Worm (Caenorhabditis elegans): Measurements from ENCODE around the gene F52E1.5.

F52E1.5 gene

DNA sequence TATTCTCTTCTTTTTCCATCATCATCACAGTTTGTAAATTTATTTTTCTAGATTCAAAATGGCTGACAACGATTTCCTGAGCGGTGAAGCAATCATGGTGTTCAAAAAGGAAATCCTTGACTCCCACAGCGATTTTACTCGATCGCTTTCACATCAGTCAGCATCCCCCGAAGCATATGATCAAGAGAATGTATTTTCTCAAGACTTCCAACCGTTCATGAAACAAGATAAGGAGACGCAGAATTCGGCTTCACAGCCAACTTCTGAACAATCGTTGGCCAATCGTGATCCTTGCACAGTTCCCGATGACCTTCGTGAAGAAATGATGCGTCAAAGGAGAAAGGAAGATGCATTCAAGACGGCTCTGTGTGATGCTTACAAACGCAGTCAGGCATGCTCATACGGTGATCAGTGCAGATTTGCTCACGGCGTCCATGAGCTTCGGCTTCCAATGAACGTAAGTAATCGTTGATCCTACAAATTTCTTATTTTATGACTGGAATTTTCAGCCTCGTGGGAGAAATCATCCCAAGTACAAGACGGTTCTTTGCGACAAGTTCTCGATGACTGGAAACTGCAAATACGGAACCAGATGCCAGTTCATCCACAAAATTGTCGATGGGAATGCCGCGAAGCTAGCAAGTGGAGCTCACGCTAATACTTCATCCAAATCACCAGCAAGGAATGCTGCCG, 34.9 kb downstream of the F52E1.5 start, which contains the start of gene pos-1:
TSS of gene pos-1 (plus strand) at position 51 of the 693 bp plus-strand sequence.
- TF ChIP-seq skn-1 (tag; optimal IDR thresholded peaks at IDR 0.05), result no peak
- TF ChIP-seq ceh-16 (tag; optimal IDR thresholded peaks at IDR 0.05), result no peak
- TF ChIP-seq elt-2 (tag; optimal IDR thresholded peaks at IDR 0.05), result no peak
- no peak for TF ChIP-seq fkh-10 (GFP tag; optimal IDR thresholded peaks at IDR 0.05)
- TF ChIP-seq lsy-12 (tag; optimal IDR thresholded peaks at IDR 0.05), result no peak
- no peak for TF ChIP-seq nhr-76 (tag; optimal IDR thresholded peaks at IDR 0.05)
- TF ChIP-seq nhr-23 (tag; optimal IDR thresholded peaks at IDR 0.05), result no peak
- TF ChIP-seq nhr-25 (tag; optimal IDR thresholded peaks at IDR 0.05), result no peak

DNA sequence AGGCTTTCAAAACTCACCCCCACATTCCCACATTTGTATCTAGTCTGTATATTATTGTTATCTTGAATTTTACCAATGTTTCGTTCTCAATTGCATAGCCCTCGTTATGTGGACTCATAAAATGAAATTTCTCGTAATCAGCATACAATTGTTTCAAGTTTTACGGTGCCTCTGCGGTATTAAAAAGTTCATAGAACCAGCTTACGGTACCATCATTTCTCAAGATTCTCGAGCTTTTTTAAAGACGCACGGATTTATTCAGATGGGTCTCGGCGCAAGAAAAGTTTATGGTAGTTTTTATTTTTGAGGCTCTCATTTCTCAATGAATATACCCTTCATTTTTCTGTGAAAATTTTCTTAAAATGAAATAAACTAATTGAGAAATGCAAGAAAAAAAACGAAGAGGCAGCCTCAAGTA, 35.8 kb downstream of the F52E1.5 start:
- TF ChIP-seq fkh-10 (GFP tag; optimal IDR thresholded peaks at IDR 0.05), result no peak
- TF ChIP-seq lsy-12 (tag; optimal IDR thresholded peaks at IDR 0.05), result no peak
- no peak for TF ChIP-seq daf-12 (tag; optimal IDR thresholded peaks at IDR 0.05)
- no peak for TF ChIP-seq egl-27 (tag; optimal IDR thresholded peaks at IDR 0.05)
- no peak for TF ChIP-seq ceh-16 (tag; optimal IDR thresholded peaks at IDR 0.05)
- TF ChIP-seq ztf-4 (tag; optimal IDR thresholded peaks at IDR 0.05), result no peak
- no peak for TF ChIP-seq nhr-12 (tag; optimal IDR thresholded peaks at IDR 0.05)
- no peak for TF ChIP-seq elt-1 (tag; optimal IDR thresholded peaks at IDR 0.05)
- no peak for TF ChIP-seq unc-62 (GFP tag; optimal IDR thresholded peaks at IDR 0.05)
- no peak for TF ChIP-seq elt-2 (tag; optimal IDR thresholded peaks at IDR 0.05)
- TF ChIP-seq ceh-9 (tag; optimal IDR thresholded peaks at IDR 0.05), result no peak
- TF ChIP-seq nhr-76 (tag; optimal IDR thresholded peaks at IDR 0.05), result no peak
- TF ChIP-seq fos-1 (tag; optimal IDR thresholded peaks at IDR 0.05), result no peak
- TF ChIP-seq lin-15B (tag; optimal IDR thresholded peaks at IDR 0.05), result no peak
- TF ChIP-seq egl-5 (tag; optimal IDR thresholded peaks at IDR 0.05), result no peak
- TF ChIP-seq skn-1 (tag; optimal IDR thresholded peaks at IDR 0.05), result no peak
- no peak for TF ChIP-seq ZK546.5 (tag; optimal IDR thresholded peaks at IDR 0.05)
- TF ChIP-seq nhr-23 (tag; optimal IDR thresholded peaks at IDR 0.05), result no peak

DNA sequence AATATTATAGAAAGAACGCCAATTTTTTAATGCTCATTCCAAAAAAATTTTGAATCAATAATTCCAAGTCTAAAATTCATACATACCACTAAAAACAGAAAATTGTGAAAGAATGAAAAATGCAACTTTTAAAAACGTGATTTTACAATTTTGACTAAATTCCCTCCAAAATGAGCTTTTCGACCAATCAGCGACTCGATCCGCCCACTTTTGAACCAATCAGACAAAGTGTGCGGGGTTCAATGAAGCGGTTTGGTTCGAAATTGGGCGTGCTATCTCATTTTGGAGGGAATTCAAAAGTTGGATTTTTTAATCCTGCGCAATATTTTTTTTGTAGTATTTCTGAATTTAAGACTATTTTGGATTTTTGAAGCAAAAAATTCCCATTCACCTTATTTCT, 38.0 kb downstream of the F52E1.5 start:
- TF ChIP-seq ztf-4 (tag; optimal IDR thresholded peaks at IDR 0.05) (no peak), nfya-1 (tag; optimal IDR thresholded peaks at IDR 0.05; ENCODE audit: insufficient read depth) (peak; percentile 69)

DNA sequence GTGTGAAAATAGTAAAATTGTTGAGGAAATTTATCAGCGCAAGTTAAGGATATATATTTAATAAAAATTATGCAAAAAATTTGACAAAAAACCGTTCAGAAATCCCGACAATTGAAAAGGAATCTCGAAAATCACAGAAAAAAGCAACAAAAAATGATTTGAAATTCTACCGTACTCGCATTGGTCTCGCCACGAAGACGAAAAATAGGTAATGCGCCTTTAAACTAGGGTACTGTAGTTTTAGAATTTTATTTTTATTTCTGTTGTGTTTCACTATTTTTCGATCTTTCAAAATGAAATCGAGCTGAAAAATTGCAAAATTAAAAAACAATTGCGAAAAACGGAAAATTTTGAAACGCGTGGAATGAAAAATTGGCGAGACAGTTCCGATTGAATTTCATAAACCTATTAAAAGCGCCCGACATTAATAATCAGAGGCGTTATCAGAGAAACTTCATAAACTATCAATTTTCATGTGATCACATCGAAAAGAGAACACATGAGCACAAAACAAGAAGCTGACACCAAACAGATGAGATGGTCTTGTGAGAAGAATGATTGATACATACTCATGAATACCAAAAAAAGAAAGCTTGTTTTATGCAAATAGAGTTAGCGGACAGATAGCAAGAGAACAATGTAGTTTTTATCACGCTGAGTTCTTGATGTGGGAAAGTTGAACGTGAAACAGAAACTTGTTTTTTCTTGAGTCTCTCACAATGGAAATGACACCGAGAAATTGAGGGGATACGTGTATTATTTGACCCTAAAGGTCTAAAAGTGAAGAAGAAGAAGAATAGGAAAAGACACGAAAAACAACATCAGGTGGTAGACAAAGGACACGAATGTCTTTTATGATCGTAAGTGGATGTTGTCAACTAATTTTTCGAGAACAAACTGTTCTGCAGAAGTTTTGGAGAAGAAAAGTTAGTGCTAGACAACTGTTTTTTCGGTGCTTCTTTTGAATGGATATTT, 45.8 kb downstream of the F52E1.5 start:
- TF ChIP-seq lsy-12 (tag; optimal IDR thresholded peaks at IDR 0.05), result no peak
- TF ChIP-seq egl-5 (tag; optimal IDR thresholded peaks at IDR 0.05), result no peak
- TF ChIP-seq jun-1 (tag; optimal IDR thresholded peaks at IDR 0.05), result peak; percentile 9
- TF ChIP-seq nhr-67 (tag; optimal IDR thresholded peaks at IDR 0.05), result no peak
- no peak for TF ChIP-seq egl-27 (tag; optimal IDR thresholded peaks at IDR 0.05)
- no peak for TF ChIP-seq ZK546.5 (tag; optimal IDR thresholded peaks at IDR 0.05)
- TF ChIP-seq hmg-11 (tag; optimal IDR thresholded peaks at IDR 0.05), result no peak
- peak; percentile 92 for TF ChIP-seq elt-2 (tag; optimal IDR thresholded peaks at IDR 0.05)
- TF ChIP-seq ceh-16 (tag; optimal IDR thresholded peaks at IDR 0.05), result no peak
- TF ChIP-seq R02D3.7 (tag; optimal IDR thresholded peaks at IDR 0.05), result no peak
- no peak for TF ChIP-seq lin-15B (tag; optimal IDR thresholded peaks at IDR 0.05)
- TF ChIP-seq ceh-82 (tag; optimal IDR thresholded peaks at IDR 0.05), result no peak
- TF ChIP-seq nhr-23 (tag; optimal IDR thresholded peaks at IDR 0.05), result no peak
- TF ChIP-seq pqm-1 (tag; optimal IDR thresholded peaks at IDR 0.05), result peak; percentile 88
- no peak for TF ChIP-seq nhr-28 (tag; optimal IDR thresholded peaks at IDR 0.05)
- TF ChIP-seq fkh-10 (GFP tag; optimal IDR thresholded peaks at IDR 0.05), result no peak
- no peak for TF ChIP-seq ceh-9 (tag; optimal IDR thresholded peaks at IDR 0.05)
- no peak for TF ChIP-seq ceh-28 (tag; optimal IDR thresholded peaks at IDR 0.05)
- peak; percentile 16 for TF ChIP-seq ama-1 (optimal IDR thresholded peaks at IDR 0.05)
- TF ChIP-seq skn-1 (tag; optimal IDR thresholded peaks at IDR 0.05), result no peak
- no peak for TF ChIP-seq fos-1 (tag; optimal IDR thresholded peaks at IDR 0.05)
- peak; percentile 73 for TF ChIP-seq pha-4 (tag; optimal IDR thresholded peaks at IDR 0.05)
- TF ChIP-seq unc-39 (tag; optimal IDR thresholded peaks at IDR 0.05), result no peak
- peak; percentile 23 for TF ChIP-seq ztf-4 (tag; optimal IDR thresholded peaks at IDR 0.05)
- no peak for TF ChIP-seq zag-1 (tag; optimal IDR thresholded peaks at IDR 0.05)
- no peak for TF ChIP-seq nhr-237 (tag; optimal IDR thresholded peaks at IDR 0.05)
- peak; percentile 14 for TF ChIP-seq nhr-25 (tag; optimal IDR thresholded peaks at IDR 0.05)

Data from whole organism, L3 larva.